Fruit fly (Drosophila melanogaster): Measurements from ENCODE around the gene Pde11.

- peak; percentile 67 for TF ChIP-seq psq (GFP tag; optimal IDR thresholded peaks at IDR 0.05)
- peak; percentile 84 for TF ChIP-seq tai (GFP tag; optimal IDR thresholded peaks at IDR 0.05)
- no peak for TF ChIP-seq Hr78 (GFP tag; optimal IDR thresholded peaks at IDR 0.05)
- TF ChIP-seq fru (GFP tag; optimal IDR thresholded peaks at IDR 0.05), result peak; percentile 79
- peak; percentile 14 for TF ChIP-seq CG9705 (GFP tag; optimal IDR thresholded peaks at IDR 0.05)
- TF ChIP-seq usp (GFP tag; optimal IDR thresholded peaks at IDR 0.05), result no peak
- TF ChIP-seq dmrt93B (GFP tag; optimal IDR thresholded peaks at IDR 0.05), result peak; percentile 38
- TF ChIP-seq CrebA (GFP tag; optimal IDR thresholded peaks at IDR 0.05; ENCODE audit: borderline replicate concordance), result peak; percentile 69
- peak; percentile 26 to 76 for TF ChIP-seq foxo (GFP tag; optimal IDR thresholded peaks at IDR 0.05)
- peak; percentile 46 for TF ChIP-seq dsf (GFP tag; optimal IDR thresholded peaks at IDR 0.05; ENCODE audit: borderline replicate concordance)
- TF ChIP-seq Jra (GFP tag; optimal IDR thresholded peaks at IDR 0.05), result peak; percentile 78
- TF ChIP-seq pan (optimal IDR thresholded peaks at IDR 0.05), result no peak
- peak; percentile 90 for TF ChIP-seq Hnf4 (GFP tag; optimal IDR thresholded peaks at IDR 0.05)
Observed at dm6 chr2L:18626987-18627386, 36.8 kb upstream of the Pde11 start.
